Worm (Caenorhabditis elegans) whole organism, young adult: ENCODE measurements around the gene W02B12.12.
"Not testable (repeated sequence)": the region's sequence is repeated elsewhere in the genome, so short reads cannot be mapped to it uniquely, and the experiment has no call there.

Experiments
- F33H1.4 ChIP-seq: fragments of 200-800 bp; sonication (Bioruptor generic); IDR thresholded peaks from 2 replicates; pipeline ENCODE4 v1.3.6; 2022; ENCODE audit warnings: missing genetic modification reagents, missing genetic modification characterization, missing compliant biosample characterization
- F37B4.10 ChIP-seq: fragments of 200-800 bp; sonication (Bioruptor generic); IDR thresholded peaks from 2 replicates; pipeline ENCODE4 v1.3.6; 2022; ENCODE audit warnings: missing genetic modification characterization, missing compliant biosample characterization
- F55B11.4 ChIP-seq: sonication (generic microtip); optimal IDR thresholded peaks from 2 replicates; lab custom pipeline; 2016; ENCODE audit warnings: missing compliant biosample characterization, missing genetic modification characterization, borderline replicate concordance; ENCODE audit not compliant: insufficient read depth
- K11D2.4 ChIP-seq: fragments of 200-800 bp; sonication (Bioruptor generic); IDR thresholded peaks from 2 replicates; pipeline ENCODE4 v1.3.6; 2022; ENCODE audit warnings: missing genetic modification reagents, missing genetic modification characterization, missing compliant biosample characterization
- Y53F4B.3 ChIP-seq: fragments of 200-800 bp; sonication (Bioruptor generic); IDR thresholded peaks from 2 replicates; pipeline ENCODE4 v1.3.6; 2022; ENCODE audit warnings: missing genetic modification reagents, missing genetic modification characterization, missing compliant biosample characterization
- akir-1 ChIP-seq: fragments of 200-800 bp; sonication (Bioruptor generic); optimal IDR thresholded peaks from 2 replicates; lab custom pipeline; 2018; ENCODE audit warnings: mild to moderate bottlenecking, missing genetic modification characterization, moderate library complexity, missing compliant biosample characterization
- atf-7 ChIP-seq: sonication (generic microtip); optimal IDR thresholded peaks from 2 replicates; lab custom pipeline; 2017; ENCODE audit warnings: mild to moderate bottlenecking, missing genetic modification characterization, missing compliant biosample characterization
- athp-1 ChIP-seq: sonication (generic microtip); optimal IDR thresholded peaks from 2 replicates; lab custom pipeline; 2017; ENCODE audit warnings: mild to moderate bottlenecking, missing genetic modification characterization, missing compliant biosample characterization
- attf-3 ChIP-seq: fragments of 200-800 bp; sonication (Bioruptor generic); conservative IDR thresholded peaks from 2 replicates; pipeline ENCODE4 v1.3.6; 2022; ENCODE audit warnings: missing genetic modification reagents, missing genetic modification characterization, missing compliant biosample characterization
- attf-5 ChIP-seq: fragments of 200-800 bp; sonication (Bioruptor generic); optimal IDR thresholded peaks from 2 replicates; lab custom pipeline; 2018; ENCODE audit warnings: mild to moderate bottlenecking, missing genetic modification characterization, missing compliant biosample characterization
- ceh-91 ChIP-seq: fragments of 200-800 bp; sonication (Bioruptor generic); IDR thresholded peaks from 2 replicates; pipeline ENCODE4 v1.3.6; 2022; ENCODE audit warnings: missing genetic modification reagents, missing genetic modification characterization, missing compliant biosample characterization
- dpl-1 ChIP-seq: fragments of 150-350 bp; optimal IDR thresholded peaks from 2 replicates; lab custom pipeline; 2014; ENCODE audit warnings: missing biosample characterization, missing genetic modification reagents, missing genetic modification characterization
- efl-1 ChIP-seq: fragments of 150-350 bp; optimal IDR thresholded peaks from 2 replicates; lab custom pipeline; 2014; ENCODE audit warnings: missing biosample characterization, missing genetic modification reagents, missing genetic modification characterization
- egrh-3 ChIP-seq: fragments of 200-800 bp; sonication (Bioruptor generic); IDR thresholded peaks from 2 replicates; pipeline ENCODE4 v1.3.6; 2022; ENCODE audit warnings: missing genetic modification reagents, missing genetic modification characterization, missing compliant biosample characterization
- hlh-26 ChIP-seq: fragments of 200-800 bp; sonication (Bioruptor generic); conservative IDR thresholded peaks from 2 replicates; pipeline ENCODE4 v1.3.6; 2022; ENCODE audit warnings: missing genetic modification reagents, missing genetic modification characterization, missing compliant biosample characterization
- hmg-1.2 ChIP-seq: fragments of 200-800 bp; sonication (Bioruptor generic); IDR thresholded peaks from 2 replicates; pipeline ENCODE4 v1.3.6; 2022; ENCODE audit warnings: missing genetic modification reagents, missing genetic modification characterization, missing compliant biosample characterization
- hmg-20 ChIP-seq: fragments of 200-800 bp; sonication (Bioruptor generic); IDR thresholded peaks from 2 replicates; pipeline ENCODE4 v1.3.6; 2022; ENCODE audit warnings: missing genetic modification reagents, missing genetic modification characterization, missing compliant biosample characterization
- hsf-1 ChIP-seq: fragments of 200-800 bp; sonication (Bioruptor generic); IDR thresholded peaks from 2 replicates; pipeline ENCODE4 v1.3.6; 2022; ENCODE audit warnings: missing genetic modification reagents, missing genetic modification characterization, missing compliant biosample characterization
- lag-1 ChIP-seq: fragments of 200-800 bp; sonication (Bioruptor generic); IDR thresholded peaks from 2 replicates; pipeline ENCODE4 v1.3.6; 2022; ENCODE audit warnings: missing genetic modification reagents, missing genetic modification characterization, missing compliant biosample characterization
- lin-35 ChIP-seq, 3 experiments: fragments of 150-350 bp in 2 of 3; sonication (generic microtip) in 1 of 3; optimal IDR thresholded peaks; 2 replicates each; lab custom pipeline; 2014 to 2018; ENCODE audit warnings: missing biosample characterization in 3 of 3, missing genetic modification characterization in 3 of 3, missing genetic modification reagents in 3 of 3
- lsl-1 ChIP-seq: fragments of 200-800 bp; sonication (Bioruptor generic); optimal IDR thresholded peaks from 2 replicates; lab custom pipeline; 2018; ENCODE audit warnings: mild to moderate bottlenecking, missing genetic modification characterization, moderate library complexity, missing compliant biosample characterization
- madf-3 ChIP-seq: fragments of 200-800 bp; sonication (Bioruptor generic); IDR thresholded peaks from 2 replicates; pipeline ENCODE4 v1.3.6; 2022; ENCODE audit warnings: missing genetic modification reagents, missing genetic modification characterization, missing compliant biosample characterization
- madf-6 ChIP-seq: fragments of 200-800 bp; sonication (Bioruptor generic); IDR thresholded peaks from 2 replicates; pipeline ENCODE4 v1.3.6; 2022; ENCODE audit warnings: missing genetic modification reagents, missing genetic modification characterization, missing compliant biosample characterization
- nhr-80 ChIP-seq: sonication (generic microtip); optimal IDR thresholded peaks from 2 replicates; lab custom pipeline; 2016; ENCODE audit warnings: missing genetic modification characterization, missing compliant biosample characterization
- rec-8 ChIP-seq, 2 experiments: sonication (generic microtip); optimal IDR thresholded peaks; 2 replicates each; lab custom pipeline; 2016; ENCODE audit warnings: mild to moderate bottlenecking in 2 of 2, missing genetic modification characterization in 2 of 2, missing genetic modification reagents in 2 of 2, missing genotype in 2 of 2, missing biosample characterization in 1 of 2, missing compliant biosample characterization in 1 of 2, moderate library complexity in 1 of 2
- rpc-1 ChIP-seq, 2 experiments: fragments of 150-350 bp in 1 of 2; sonication (generic microtip) in 1 of 2; optimal IDR thresholded peaks; 2 replicates each; lab custom pipeline; 2014 to 2018; ENCODE audit warnings: missing biosample characterization in 1 of 2, missing genetic modification characterization in 1 of 2, missing genetic modification reagents in 1 of 2, missing genotype in 1 of 2
- snpc-4 ChIP-seq, 5 experiments: fragments of 150-350 bp in 1 of 5; sonication (generic microtip) in 4 of 5; optimal IDR thresholded peaks; 2 replicates each; lab custom pipeline; 2014 to 2018; ENCODE audit warnings: missing genetic modification characterization in 5 of 5, missing biosample characterization in 3 of 5, antibody characterized with exemption in 2 of 5, mild to moderate bottlenecking in 2 of 5, missing compliant biosample characterization in 2 of 5, missing genotype in 2 of 5, moderate library complexity in 2 of 5, missing genetic modification reagents in 1 of 5
- zfh-2 ChIP-seq: fragments of 200-800 bp; sonication (Bioruptor generic); conservative IDR thresholded peaks from 2 replicates; pipeline ENCODE4 v1.3.6; 2022; ENCODE audit warnings: missing genetic modification reagents, missing genetic modification characterization, missing compliant biosample characterization
- zim-3 ChIP-seq: sonication (generic microtip); optimal IDR thresholded peaks from 2 replicates; lab custom pipeline; 2017; ENCODE audit warnings: mild to moderate bottlenecking, missing genetic modification characterization, moderate library complexity, missing compliant biosample characterization
- ztf-25 ChIP-seq: fragments of 200-800 bp; sonication (Bioruptor generic); IDR thresholded peaks from 2 replicates; pipeline ENCODE4 v1.3.6; 2022; ENCODE audit warnings: missing genetic modification reagents, missing genetic modification characterization, missing compliant biosample characterization

W02B12.12 gene

ce11 chrII:11443862-11444261, 35.1 kb downstream of the W02B12.12 start, which contains the start of gene adbp-1:
Gene adbp-1 (plus strand): TSS chrII:11444162.
- TF ChIP-seq madf-6 (GFP tag; lab: Robert Waterston, UW) (0 out of 2 replicates have a peak, but pooled peaks have one; percentile 39), K11D2.4 (no peak)

- TF ChIP-seq zfh-2 (GFP tag; lab: Robert Waterston, UW): peak; percentile 92
- TF ChIP-seq hsf-1 (GFP tag; lab: Robert Waterston, UW): no peak
- peak; percentile 93 for TF ChIP-seq egrh-3 (GFP tag; lab: Robert Waterston, UW)
- no peak for TF ChIP-seq rpc-1 (optimal IDR thresholded peaks at IDR 0.05; lab: Kevin White, UChicago)
- TF ChIP-seq rpc-1 (tag; optimal IDR thresholded peaks at IDR 0.05; lab: Kevin White, UChicago): no peak
- 0 out of 2 replicates have a peak, but pooled peaks have one; percentile 32 for TF ChIP-seq lag-1
- no peak for TF ChIP-seq akir-1
These were observed 35.8 kb downstream of the W02B12.12 start for ce11 chrII:11443128-11443527.

ce11 chrII:11442425-11442824, 36.6 kb downstream of the W02B12.12 start, which contains the start of gene ebp-2:
Gene ebp-2 (plus strand): TSS chrII:11442725.
- TF ChIP-seq F37B4.10 (GFP tag; lab: Robert Waterston, UW); athp-1 (tag; lab: Kevin White, UChicago); F55B11.4 (tag; lab: Kevin White, UChicago): not testable (repeated sequence)

ce11 chrII:11440265-11440664, 38.7 kb downstream of the W02B12.12 start, which contains the start of gene VW02B12L.2:
Gene VW02B12L.2 (minus strand): TSS chrII:11440329.
- TF ChIP-seq snpc-4 (GFP tag; optimal IDR thresholded peaks at IDR 0.05; lab: Kevin White, UChicago): no peak
- TF ChIP-seq snpc-4 (tag; optimal IDR thresholded peaks at IDR 0.05; lab: Kevin White, UChicago): no peak
- TF ChIP-seq lsl-1 (GFP tag; lab: Kevin White, UChicago): peak; percentile 16
- TF ChIP-seq attf-5 (GFP tag; lab: Kevin White, UChicago): peak; percentile 21
- no peak for TF ChIP-seq hlh-26 (GFP tag; lab: Robert Waterston, UW)
- peak; percentile 80 for TF ChIP-seq madf-6 (GFP tag; lab: Robert Waterston, UW)
- 0 out of 2 replicates have a peak, but pooled peaks have one; percentile 4 for TF ChIP-seq hmg-1.2 (GFP tag; lab: Robert Waterston, UW)
- peak; percentile 16; the same call in 1 of the 2 replicates for TF ChIP-seq ceh-91 (GFP tag; lab: Robert Waterston, UW)
- no peak for TF ChIP-seq zim-3
- TF ChIP-seq akir-1: no peak
- TF ChIP-seq efl-1 (GFP tag; lab: Kevin White, UChicago): peak; percentile 73
- 0 out of 2 replicates have a peak, but pooled peaks have one; percentile 40 for TF ChIP-seq madf-3 (GFP tag; lab: Robert Waterston, UW)
- peak in 1 of 3 experiments; percentile 36 for TF ChIP-seq lin-35 (GFP tag; optimal IDR thresholded peaks at IDR 0.05; lab: Kevin White, UChicago)
- TF ChIP-seq hmg-20 (GFP tag; lab: Robert Waterston, UW): no peak
- TF ChIP-seq atf-7 (tag; lab: Kevin White, UChicago): no peak
- TF ChIP-seq Y53F4B.3 (GFP tag; lab: Robert Waterston, UW): no peak
- TF ChIP-seq ztf-25: no peak
- peak; percentile 38 for TF ChIP-seq dpl-1 (GFP tag; lab: Kevin White, UChicago)
- no peak for TF ChIP-seq rec-8 (tag; optimal IDR thresholded peaks at IDR 0.05; lab: Kevin White, UChicago)
- TF ChIP-seq F33H1.4 (GFP tag; lab: Robert Waterston, UW): peak; percentile 26
- TF ChIP-seq attf-3 (GFP tag; lab: Robert Waterston, UW): peak; percentile 89

- TF ChIP-seq nhr-80 (tag; lab: Kevin White, UChicago): peak; percentile 96
- no peak for TF ChIP-seq F33H1.4 (GFP tag; lab: Robert Waterston, UW)
These were observed 40.6 kb downstream of the W02B12.12 start, which contains the start of gene vha-6 for ce11 chrII:11438417-11438816. Gene vha-6 (minus strand): TSS chrII:11438452.
